Worm (Caenorhabditis elegans): ENCODE results near the gene F09B9.4.

- TF ChIP-seq nhr-28 (tag; optimal IDR thresholded peaks at IDR 0.05), result no peak
- TF ChIP-seq unc-62 (GFP tag; optimal IDR thresholded peaks at IDR 0.05), result no peak
Observed at ce11 chrX:10189244-10189643, 28.8 kb downstream of the F09B9.4 start.
